Worm (Caenorhabditis elegans): ENCODE data around the gene egl-5.

The egl-5 gene

ce11 chrIII:7815571-7816348 lies 1.6 kb downstream of the egl-5 start:
- no peak for TF ChIP-seq Y79H2A.3 (GFP tag; conservative IDR thresholded peaks at IDR 0.05)
- no peak for TF ChIP-seq T26A5.8 (tag; optimal IDR thresholded peaks at IDR 0.05)
- no peak for TF ChIP-seq him-1 (tag; optimal IDR thresholded peaks at IDR 0.05)
- TF ChIP-seq K11D2.4 (GFP tag; IDR thresholded peaks at IDR 0.05), result no peak
- TF ChIP-seq bed-2 (GFP tag; IDR thresholded peaks at IDR 0.05), result no peak
- no peak for TF ChIP-seq akir-1 (GFP tag; optimal IDR thresholded peaks at IDR 0.05)
- TF ChIP-seq dox-1 (GFP tag; IDR thresholded peaks at IDR 0.05), result no peak
- TF ChIP-seq mcd-1 (GFP tag; IDR thresholded peaks at IDR 0.05), result no peak
- no peak for TF ChIP-seq atf-7 (tag; optimal IDR thresholded peaks at IDR 0.05)
- no peak for TF ChIP-seq attf-3 (GFP tag; conservative IDR thresholded peaks at IDR 0.05)
- TF ChIP-seq ama-1 (optimal IDR thresholded peaks at IDR 0.05), result no peak
- TF ChIP-seq ama-1 (GFP tag; optimal IDR thresholded peaks at IDR 0.05), result no peak
- TF ChIP-seq F33H1.4 (GFP tag; IDR thresholded peaks at IDR 0.05), result no peak
- TF ChIP-seq nhr-90 (tag; optimal IDR thresholded peaks at IDR 0.05), result no peak
- TF ChIP-seq aptf-3 (GFP tag; IDR thresholded peaks at IDR 0.05), result no peak
- TF ChIP-seq ekl-4 (GFP tag; IDR thresholded peaks at IDR 0.05), result no peak

- no peak for TF ChIP-seq ztf-22 (GFP tag; optimal IDR thresholded peaks at IDR 0.05)
- TF ChIP-seq cebp-2 (GFP tag; IDR thresholded peaks at IDR 0.05), result no peak
- TF ChIP-seq lag-1 (GFP tag; IDR thresholded peaks at IDR 0.05), result no peak
These were observed 2.3 kb downstream of the egl-5 start for ce11 chrIII:7816463-7816862.

ce11 chrIII:7818965-7819364 lies 4.8 kb downstream of the egl-5 start:
- TF ChIP-seq ama-1 (optimal IDR thresholded peaks at IDR 0.05), result no peak
- no peak for TF ChIP-seq ama-1 (GFP tag; optimal IDR thresholded peaks at IDR 0.05)
- no peak for TF ChIP-seq madf-6 (GFP tag; IDR thresholded peaks at IDR 0.05)
- no peak for TF ChIP-seq egl-18 (GFP tag; IDR thresholded peaks at IDR 0.05)
- TF ChIP-seq hlh-26 (GFP tag; conservative IDR thresholded peaks at IDR 0.05), result no peak
- TF ChIP-seq unc-130 (GFP tag; optimal IDR thresholded peaks at IDR 0.05), result no peak
- TF ChIP-seq hrde-1 (tag; optimal IDR thresholded peaks at IDR 0.05; ENCODE audit: borderline replicate concordance), result no peak
- TF ChIP-seq Y95B8A.8 (GFP tag; IDR thresholded peaks at IDR 0.05), result no peak
- no peak for TF ChIP-seq lin-40 (tag; optimal IDR thresholded peaks at IDR 0.05)
- TF ChIP-seq ceh-100 (GFP tag; IDR thresholded peaks at IDR 0.05), result no peak
- no peak for TF ChIP-seq unc-62 (GFP tag; optimal IDR thresholded peaks at IDR 0.05)
- no peak for TF ChIP-seq ztf-25 (GFP tag; IDR thresholded peaks at IDR 0.05)
- TF ChIP-seq lin-26 (GFP tag; IDR thresholded peaks at IDR 0.05), result no peak
- no peak for TF ChIP-seq Y67H2A.10 (GFP tag; conservative IDR thresholded peaks at IDR 0.05)
- TF ChIP-seq madf-3 (GFP tag; IDR thresholded peaks at IDR 0.05), result no peak

DNA sequence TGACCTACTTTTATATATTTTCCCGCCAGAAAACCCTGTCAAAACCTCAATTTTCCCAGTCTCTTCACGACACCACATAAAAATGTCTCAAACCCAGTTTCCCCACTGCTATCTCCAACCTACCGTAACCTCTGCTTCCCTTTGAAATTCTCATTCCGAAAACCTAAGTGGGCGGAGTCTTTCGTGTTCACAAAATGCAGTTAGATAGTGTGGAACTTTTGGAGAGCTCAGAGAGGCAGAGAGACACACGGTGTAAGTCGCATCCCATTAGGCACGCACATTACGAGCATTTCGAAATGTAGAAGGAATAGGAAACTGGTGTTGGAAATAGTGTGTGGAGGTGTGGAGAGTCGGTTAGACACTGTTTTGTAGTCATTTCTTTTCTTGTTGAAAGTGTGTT lies 5.7 kb downstream of the egl-5 start:
- TF ChIP-seq gei-17 (GFP tag; optimal IDR thresholded peaks at IDR 0.05) (no peak), nfya-1 (tag; optimal IDR thresholded peaks at IDR 0.05; ENCODE audit: borderline replicate concordance, insufficient read depth) (no peak), T07F8.4 (tag; optimal IDR thresholded peaks at IDR 0.05) (no peak), F37B4.10 (GFP tag; IDR thresholded peaks at IDR 0.05) (no peak), mxl-1 (tag; optimal IDR thresholded peaks at IDR 0.05) (no peak), him-1 (tag; optimal IDR thresholded peaks at IDR 0.05) (no peak), B0336.3 (GFP tag; IDR thresholded peaks at IDR 0.05) (no peak), chd-7 (tag; optimal IDR thresholded peaks at IDR 0.05) (no peak), lin-35 (GFP tag; optimal IDR thresholded peaks at IDR 0.05) (no peak), attf-5 (GFP tag; optimal IDR thresholded peaks at IDR 0.05) (no peak), ZK185.1 (tag; optimal IDR thresholded peaks at IDR 0.05; ENCODE audit: poor library complexity, severe bottlenecking) (no peak)

Data from whole organism, young adult.